Worm (Caenorhabditis elegans) whole organism, midembryonic: ENCODE measurements around the gene hrpl-1.

Source experiments
- T22C8.4 ChIP-seq: fragments of 200-800 bp; sonication (Bioruptor generic); IDR thresholded peaks from 2 replicates; pipeline ENCODE4 v1.3.6; 2022; ENCODE audit warnings: missing genetic modification characterization, missing compliant biosample characterization
- cog-1 ChIP-seq: sonication (generic microtip); optimal IDR thresholded peaks from 2 replicates; lab custom pipeline; 2016; ENCODE audit warnings: missing genetic modification characterization, missing compliant biosample characterization
- flt-1 ChIP-seq: fragments of 200-800 bp; sonication (Bioruptor generic); IDR thresholded peaks from 2 replicates; pipeline ENCODE4 v1.3.6; 2022; ENCODE audit warnings: missing genetic modification characterization, missing compliant biosample characterization
- klf-2 ChIP-seq: fragments of 200-800 bp; sonication (Bioruptor generic); conservative IDR thresholded peaks from 2 replicates; pipeline ENCODE4 v1.3.6; 2022; ENCODE audit warnings: missing genetic modification reagents, missing genetic modification characterization, missing compliant biosample characterization
- med-1 ChIP-seq: sonication (generic microtip); optimal IDR thresholded peaks from 2 replicates; lab custom pipeline; 2017; ENCODE audit warnings: missing genetic modification characterization, mild to moderate bottlenecking, missing compliant biosample characterization, antibody characterized with exemption, missing genetic modification reagents; ENCODE audit not compliant: insufficient read depth
- ref-1 ChIP-seq: fragments of 200-800 bp; sonication (Bioruptor generic); conservative IDR thresholded peaks from 2 replicates; pipeline ENCODE4 v1.3.6; 2022; ENCODE audit warnings: missing genetic modification reagents, missing genetic modification characterization, missing compliant biosample characterization
- tab-1 ChIP-seq: fragments of 200-800 bp; sonication (Bioruptor generic); IDR thresholded peaks from 2 replicates; pipeline ENCODE4 v1.3.6; 2022; ENCODE audit warnings: missing genetic modification characterization, missing compliant biosample characterization
- ztf-23 ChIP-seq: fragments of 200-800 bp; sonication (Bioruptor generic); IDR thresholded peaks from 2 replicates; pipeline ENCODE4 v1.3.6; 2022; ENCODE audit warnings: missing genetic modification reagents, missing genetic modification characterization, missing compliant biosample characterization
- ztf-29 ChIP-seq: fragments of 200-800 bp; sonication (Bioruptor generic); IDR thresholded peaks from 2 replicates; pipeline ENCODE4 v1.3.6; 2022; ENCODE audit warnings: missing genetic modification reagents, missing genetic modification characterization, missing compliant biosample characterization

The hrpl-1 gene

ce11 chrII:6872493-6872892, 26.0 kb upstream of the hrpl-1 start, which contains the start of gene C44B7.5:
Gene C44B7.5 (minus strand): TSS chrII:6872593.
- no peak for TF ChIP-seq T22C8.4
- no peak for TF ChIP-seq ztf-29 (GFP tag; lab: Robert Waterston, UW)
- TF ChIP-seq med-1 (GFP tag; lab: Kevin White, UChicago), result no peak
- TF ChIP-seq ref-1 (GFP tag; lab: Robert Waterston, UW), result no peak
- no peak for TF ChIP-seq tab-1 (GFP tag; lab: Robert Waterston, UW)
- no peak for TF ChIP-seq klf-2
- TF ChIP-seq flt-1, result no peak
- TF ChIP-seq cog-1 (tag; lab: Kevin White, UChicago), result no peak
- no peak for TF ChIP-seq ztf-23 (GFP tag; lab: Robert Waterston, UW)

- TF ChIP-seq ref-1 (GFP tag; lab: Robert Waterston, UW), result no peak
- no peak for TF ChIP-seq ztf-29 (GFP tag; lab: Robert Waterston, UW)
- no peak for TF ChIP-seq flt-1
- no peak for TF ChIP-seq cog-1 (tag; lab: Kevin White, UChicago)
- TF ChIP-seq med-1 (GFP tag; lab: Kevin White, UChicago), result no peak
- TF ChIP-seq klf-2, result no peak
- TF ChIP-seq T22C8.4, result no peak
- no peak for TF ChIP-seq ztf-23 (GFP tag; lab: Robert Waterston, UW)
- TF ChIP-seq tab-1 (GFP tag; lab: Robert Waterston, UW), result no peak
These were observed 21.6 kb upstream of the hrpl-1 start, which contains the start of gene slc-36.5 for ce11 chrII:6876957-6877356. Gene slc-36.5 (minus strand): TSS chrII:6877057.

ce11 chrII:6877881-6878280, 20.6 kb upstream of the hrpl-1 start:
- TF ChIP-seq tab-1 (GFP tag; lab: Robert Waterston, UW) (no peak), ref-1 (GFP tag; lab: Robert Waterston, UW) (no peak), T22C8.4 (no peak), ztf-23 (GFP tag; lab: Robert Waterston, UW) (no peak), cog-1 (tag; lab: Kevin White, UChicago) (no peak), flt-1 (no peak), klf-2 (no peak), ztf-29 (GFP tag; lab: Robert Waterston, UW) (no peak), med-1 (GFP tag; lab: Kevin White, UChicago) (no peak)

- TF ChIP-seq cog-1 (tag; lab: Kevin White, UChicago) (no peak), klf-2 (no peak), T22C8.4 (no peak), flt-1 (no peak), med-1 (GFP tag; lab: Kevin White, UChicago) (no peak), ref-1 (GFP tag; lab: Robert Waterston, UW) (no peak), tab-1 (GFP tag; lab: Robert Waterston, UW) (no peak), ztf-23 (GFP tag; lab: Robert Waterston, UW) (no peak), ztf-29 (GFP tag; lab: Robert Waterston, UW) (no peak)
These were observed 18.5 kb upstream of the hrpl-1 start, which contains the start of gene C44B7.7 for ce11 chrII:6880067-6880466. Gene C44B7.7 (minus strand): TSS chrII:6880167.

ce11 chrII:6882335-6882734, 16.2 kb upstream of the hrpl-1 start:
- TF ChIP-seq ztf-29 (GFP tag; lab: Robert Waterston, UW) (no peak), tab-1 (GFP tag; lab: Robert Waterston, UW) (no peak), cog-1 (tag; lab: Kevin White, UChicago) (no peak), med-1 (GFP tag; lab: Kevin White, UChicago) (no peak)

ce11 chrII:6883716-6884115, 14.8 kb upstream of the hrpl-1 start, which contains the start of gene pmp-1:
Gene pmp-1 (minus strand): TSS chrII:6883754.
- TF ChIP-seq ztf-23 (GFP tag; lab: Robert Waterston, UW) (no peak), ztf-29 (GFP tag; lab: Robert Waterston, UW) (no peak), T22C8.4 (no peak), klf-2 (no peak), flt-1 (no peak), cog-1 (tag; lab: Kevin White, UChicago) (no peak), tab-1 (GFP tag; lab: Robert Waterston, UW) (no peak), med-1 (GFP tag; lab: Kevin White, UChicago) (no peak), ref-1 (GFP tag; lab: Robert Waterston, UW) (no peak)

ce11 chrII:6884568-6884967, 14.0 kb upstream of the hrpl-1 start:
- TF ChIP-seq klf-2, result no peak
- TF ChIP-seq flt-1, result no peak
- no peak for TF ChIP-seq med-1 (GFP tag; lab: Kevin White, UChicago)
- no peak for TF ChIP-seq ref-1 (GFP tag; lab: Robert Waterston, UW)
- no peak for TF ChIP-seq tab-1 (GFP tag; lab: Robert Waterston, UW)
- no peak for TF ChIP-seq cog-1 (tag; lab: Kevin White, UChicago)
- TF ChIP-seq ztf-29 (GFP tag; lab: Robert Waterston, UW), result no peak
- no peak for TF ChIP-seq T22C8.4

ce11 chrII:6887319-6888005, 11.1 kb upstream of the hrpl-1 start, which contains the start of gene pmp-2:
Gene pmp-2 (minus strand): TSS chrII:6887805.
- TF ChIP-seq tab-1 (GFP tag; lab: Robert Waterston, UW), result no peak
- TF ChIP-seq ztf-29 (GFP tag; lab: Robert Waterston, UW), result no peak
- TF ChIP-seq ref-1 (GFP tag; lab: Robert Waterston, UW), result no peak
- no peak for TF ChIP-seq med-1 (GFP tag; lab: Kevin White, UChicago)
- no peak for TF ChIP-seq cog-1 (tag; lab: Kevin White, UChicago)
- TF ChIP-seq klf-2, result no peak
- no peak for TF ChIP-seq T22C8.4
- TF ChIP-seq ztf-23 (GFP tag; lab: Robert Waterston, UW), result no peak
- no peak for TF ChIP-seq flt-1

- TF ChIP-seq T22C8.4 (no peak), cog-1 (tag; lab: Kevin White, UChicago) (no peak), flt-1 (no peak), ztf-29 (GFP tag; lab: Robert Waterston, UW) (no peak), ref-1 (GFP tag; lab: Robert Waterston, UW) (no peak), tab-1 (GFP tag; lab: Robert Waterston, UW) (no peak), ztf-23 (GFP tag; lab: Robert Waterston, UW) (no peak), med-1 (GFP tag; lab: Kevin White, UChicago) (no peak), klf-2 (no peak)
These were observed 10.3 kb upstream of the hrpl-1 start for ce11 chrII:6888211-6888610.
